Worm (Caenorhabditis elegans) whole organism, L4 larva: ENCODE measurements around the gene B0228.1.

Experiments used
- F37D6.2 ChIP-seq: sonication (generic microtip); optimal IDR thresholded peaks from 2 replicates; lab custom pipeline; 2016; ENCODE audit warnings: mild to moderate bottlenecking, missing genetic modification characterization, missing compliant biosample characterization
- R02D3.7 ChIP-seq: fragments of 150-350 bp; sonication (generic microtip); optimal IDR thresholded peaks from 3 replicates; lab custom pipeline; 2014; ENCODE audit warnings: missing biosample characterization, missing genetic modification characterization
- T20F7.1 ChIP-seq: fragments of 200-800 bp; sonication (Bioruptor generic); optimal IDR thresholded peaks from 2 replicates; lab custom pipeline; 2018; ENCODE audit warnings: mild to moderate bottlenecking, missing genetic modification characterization, missing compliant biosample characterization
- Y105C5A.15 ChIP-seq: fragments of 200-800 bp; sonication (Bioruptor generic); IDR thresholded peaks from 2 replicates; pipeline ENCODE4 v1.3.6; 2022; ENCODE audit warnings: missing genetic modification characterization, missing compliant biosample characterization
- Y5F2A.4 ChIP-seq: fragments of 200-800 bp; sonication (Bioruptor generic); optimal IDR thresholded peaks from 2 replicates; lab custom pipeline; 2018; ENCODE audit warnings: mild to moderate bottlenecking, missing genetic modification characterization, missing compliant biosample characterization
- aha-1 ChIP-seq: fragments of 150-350 bp; peaks from one replicate; lab custom pipeline; 2014; ENCODE audit warnings: missing biosample characterization, missing genetic modification characterization
- ama-1 ChIP-seq: fragments of 150-350 bp; optimal IDR thresholded peaks from 2 replicates; lab custom pipeline; 2014; ENCODE audit warnings: inconsistent platforms, mixed read lengths
- arid-1 ChIP-seq: fragments of 200-800 bp; sonication (Bioruptor generic); conservative IDR thresholded peaks from 2 replicates; pipeline ENCODE4 v1.3.6; 2022; ENCODE audit warnings: missing genetic modification reagents, missing genetic modification characterization, missing compliant biosample characterization
- ceh-20 ChIP-seq: fragments of 200-800 bp; sonication (Bioruptor generic); IDR thresholded peaks from 2 replicates; pipeline ENCODE4 v1.3.6; 2022; ENCODE audit warnings: missing genetic modification reagents, missing genetic modification characterization, missing compliant biosample characterization
- ceh-28 ChIP-seq: fragments of 150-350 bp; optimal IDR thresholded peaks from 2 replicates; lab custom pipeline; 2014; ENCODE audit warnings: missing biosample characterization, missing genetic modification reagents, missing genetic modification characterization
- ces-1 ChIP-seq: fragments of 150-350 bp; sonication (generic microtip); optimal IDR thresholded peaks from 4 replicates; lab custom pipeline; 2014; ENCODE audit warnings: missing biosample characterization, missing genetic modification reagents, missing genetic modification characterization
- ctbp-1 ChIP-seq: fragments of 200-800 bp; sonication (Bioruptor generic); IDR thresholded peaks from 2 replicates; pipeline ENCODE4 v1.3.6; 2022; ENCODE audit warnings: missing genetic modification reagents, missing genetic modification characterization, missing compliant biosample characterization
- duxl-1 ChIP-seq: sonication (generic microtip); optimal IDR thresholded peaks from 2 replicates; lab custom pipeline; 2016; ENCODE audit warnings: mild to moderate bottlenecking, missing genetic modification characterization, moderate library complexity, missing compliant biosample characterization; ENCODE audit not compliant: poor library complexity
- dve-1 ChIP-seq: sonication (generic microtip); optimal IDR thresholded peaks from 2 replicates; lab custom pipeline; 2017; ENCODE audit warnings: antibody characterized with exemption, mild to moderate bottlenecking, missing genetic modification characterization, missing compliant biosample characterization; ENCODE audit not compliant: insufficient read depth
- fkh-10 ChIP-seq: fragments of 150-350 bp; optimal IDR thresholded peaks from 2 replicates; lab custom pipeline; 2014; ENCODE audit warnings: missing biosample characterization, missing genetic modification reagents, missing genetic modification characterization
- gei-8 ChIP-seq: fragments of 200-800 bp; sonication (Bioruptor generic); optimal IDR thresholded peaks from 2 replicates; lab custom pipeline; 2018; ENCODE audit warnings: mild to moderate bottlenecking, missing genetic modification characterization, missing compliant biosample characterization
- hif-1 ChIP-seq, 2 experiments: sonication (generic microtip); optimal IDR thresholded peaks; 2 replicates each; lab custom pipeline; 2016 to 2017; ENCODE audit warnings: missing compliant biosample characterization in 2 of 2, missing genetic modification characterization in 2 of 2, missing genetic modification reagents in 2 of 2, missing genotype in 2 of 2, mild to moderate bottlenecking in 1 of 2
- hlh-11 ChIP-seq: fragments of 200-800 bp; sonication (Bioruptor generic); optimal IDR thresholded peaks from 2 replicates; lab custom pipeline; 2018; ENCODE audit warnings: mild to moderate bottlenecking, missing genetic modification characterization, missing compliant biosample characterization
- jun-1 ChIP-seq: fragments of 150-350 bp; optimal IDR thresholded peaks from 2 replicates; lab custom pipeline; 2014; ENCODE audit warnings: missing biosample characterization, missing genetic modification reagents, missing genetic modification characterization
- lin-29 ChIP-seq: fragments of 200-800 bp; sonication (Bioruptor generic); IDR thresholded peaks from 2 replicates; pipeline ENCODE4 v1.3.6; 2022; ENCODE audit warnings: missing genetic modification reagents, missing genetic modification characterization, missing compliant biosample characterization
- lsy-2 ChIP-seq, 2 experiments: fragments of 150-350 bp in 1 of 2; sonication (generic microtip) in 1 of 2; optimal IDR thresholded peaks; 2 replicates each; lab custom pipeline; 2014 to 2017; ENCODE audit warnings: missing biosample characterization in 2 of 2, missing genetic modification characterization in 2 of 2
- madf-5 ChIP-seq, 2 experiments: fragments of 200-800 bp; sonication (Bioruptor generic); IDR thresholded peaks; 2 replicates each; pipeline ENCODE4 v1.3.6; 2022; ENCODE audit warnings: missing compliant biosample characterization in 2 of 2, missing genetic modification characterization in 2 of 2
- madf-9 ChIP-seq: fragments of 200-800 bp; sonication (Bioruptor generic); conservative IDR thresholded peaks from 2 replicates; pipeline ENCODE4 v1.3.6; 2022; ENCODE audit warnings: missing genetic modification reagents, missing genetic modification characterization, missing compliant biosample characterization
- mes-2 ChIP-seq: sonication (generic microtip); optimal IDR thresholded peaks from 2 replicates; lab custom pipeline; 2016; ENCODE audit warnings: missing genotype, mild to moderate bottlenecking, missing genetic modification characterization, missing compliant biosample characterization; ENCODE audit not compliant: poor library complexity, severe bottlenecking
- nhr-102 ChIP-seq: sonication (generic microtip); optimal IDR thresholded peaks from 2 replicates; lab custom pipeline; 2016; ENCODE audit warnings: mild to moderate bottlenecking, missing genetic modification characterization, moderate library complexity, missing compliant biosample characterization
- nhr-111 ChIP-seq: fragments of 200-800 bp; sonication (Bioruptor generic); optimal IDR thresholded peaks from 2 replicates; lab custom pipeline; 2018; ENCODE audit warnings: mild to moderate bottlenecking, missing genetic modification characterization, missing compliant biosample characterization
- nhr-6 ChIP-seq: fragments of 150-350 bp; optimal IDR thresholded peaks from 2 replicates; lab custom pipeline; 2014; ENCODE audit warnings: missing biosample characterization, missing genetic modification characterization
- snpc-1.2 ChIP-seq: fragments of 200-800 bp; sonication (Bioruptor generic); IDR thresholded peaks from 2 replicates; pipeline ENCODE4 v1.3.6; 2022; ENCODE audit warnings: missing genetic modification reagents, missing genetic modification characterization, missing compliant biosample characterization
- unc-130 ChIP-seq: sonication (generic microtip); optimal IDR thresholded peaks from 2 replicates; lab custom pipeline; 2016; ENCODE audit warnings: missing genetic modification reagents, missing genetic modification characterization, missing compliant biosample characterization
- unc-62 ChIP-seq, 3 experiments: fragments of 150-350 bp in 1 of 3; sonication (generic microtip); optimal IDR thresholded peaks in 2 of 3; peaks in 1 of 3; 1 replicate in 1 of 3; 2 replicates in 2 of 3; lab custom pipeline; 2014 to 2017; ENCODE audit warnings: missing biosample characterization in 3 of 3, missing genetic modification characterization in 3 of 3, missing genetic modification reagents in 3 of 3, missing genotype in 1 of 3
- vab-7 ChIP-seq: fragments of 200-800 bp; sonication (Bioruptor generic); IDR thresholded peaks from 2 replicates; pipeline ENCODE4 v1.3.6; 2022; ENCODE audit warnings: missing genetic modification reagents, missing genetic modification characterization, missing compliant biosample characterization
- zip-11 ChIP-seq: fragments of 200-800 bp; sonication (Bioruptor generic); IDR thresholded peaks from 2 replicates; pipeline ENCODE4 v1.3.6; 2022; ENCODE audit warnings: missing genetic modification characterization, missing compliant biosample characterization

Gene B0228.1

ce11 chrII:7714614-7715186 is 40.4 kb upstream of the B0228.1 start (continued):
- TF ChIP-seq duxl-1 (tag; lab: Kevin White, UChicago) (no peak), ces-1 (GFP tag; lab: Kevin White, UChicago) (peak; percentile 84), dve-1 (tag; lab: Kevin White, UChicago) (no peak), lsy-2 (tag; optimal IDR thresholded peaks at IDR 0.05; lab: Kevin White, UChicago) (peak in 1 of 2 experiments; percentile 27), nhr-102 (tag; lab: Kevin White, UChicago) (no peak), vab-7 (GFP tag; lab: Robert Waterston, UW) (no peak)

ce11 chrII:7716112-7716511 is 39.0 kb upstream of the B0228.1 start:
- TF ChIP-seq Y5F2A.4 (GFP tag; lab: Kevin White, UChicago) (no peak), nhr-6 (tag; lab: Kevin White, UChicago) (no peak), hlh-11 (tag; lab: Kevin White, UChicago) (no peak), nhr-111 (no peak), zip-11 (GFP tag; lab: Robert Waterston, UW) (no peak), Y105C5A.15 (GFP tag; lab: Robert Waterston, UW) (no peak), lin-29 (no peak), fkh-10 (peak; percentile 82), ctbp-1 (GFP tag; lab: Robert Waterston, UW) (0 out of 2 replicates have a peak, but pooled peaks have one; percentile 48), snpc-1.2 (GFP tag; lab: Robert Waterston, UW) (no peak), unc-130 (GFP tag; lab: Kevin White, UChicago) (no peak), ces-1 (GFP tag; lab: Kevin White, UChicago) (peak; percentile 42), jun-1 (tag; lab: Kevin White, UChicago) (no peak), unc-62 (GFP tag; optimal IDR thresholded peaks at IDR 0.05 in 1 of 2; lab: Kevin White, UChicago) (peak in 1 of 2 experiments; percentile 87), unc-62 (tag; optimal IDR thresholded peaks at IDR 0.05; lab: Kevin White, UChicago) (no peak), T20F7.1 (GFP tag; lab: Kevin White, UChicago) (no peak), ama-1 (lab: Kevin White, UChicago) (no peak), R02D3.7 (tag; lab: Kevin White, UChicago) (no peak), hif-1 (tag; optimal IDR thresholded peaks at IDR 0.05; lab: Kevin White, UChicago) (no peak), ceh-28 (no peak), F37D6.2 (tag; lab: Kevin White, UChicago) (peak; percentile 5), ceh-20 (GFP tag; lab: Robert Waterston, UW) (no peak), gei-8 (GFP tag; lab: Kevin White, UChicago) (no peak), mes-2 (tag; lab: Kevin White, UChicago) (no peak), aha-1 (tag; lab: Kevin White, UChicago) (peak; percentile 86), arid-1 (GFP tag; lab: Robert Waterston, UW) (no peak), madf-9 (no peak)
- TF ChIP-seq, all 104 proteins: peak for 6

ce11 chrII:7718491-7718890 is 36.7 kb upstream of the B0228.1 start, which contains the start of gene cpna-5:
TSS of gene cpna-5 (minus strand) at chrII:7718591.
- no peak for TF ChIP-seq ceh-20 (GFP tag; lab: Robert Waterston, UW)

DNA sequence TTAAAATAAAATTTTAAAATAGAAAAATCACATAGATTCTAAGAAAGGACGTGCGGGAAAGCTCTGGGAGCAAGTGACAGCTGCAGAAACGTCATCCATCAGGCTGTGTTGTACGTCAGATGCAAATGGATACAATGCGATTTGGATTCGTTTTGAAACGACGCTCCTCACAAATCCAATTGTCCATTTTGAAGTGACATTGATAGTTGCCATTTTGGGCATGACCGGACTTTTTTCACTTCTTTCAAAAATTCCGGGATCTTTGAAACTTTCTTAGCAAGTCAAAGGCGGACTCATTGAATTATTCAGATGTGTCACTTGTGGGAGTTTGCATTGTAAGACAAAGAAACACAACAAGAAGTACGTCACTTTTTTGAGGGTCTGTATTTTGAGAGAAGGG is 36.1 kb upstream of the B0228.1 start:
- no peak for TF ChIP-seq madf-5 (GFP tag; IDR thresholded peaks at IDR 0.05; lab: Robert Waterston, UW)
- peak in 1 of 2 experiments; percentile 96 for TF ChIP-seq unc-62 (GFP tag; optimal IDR thresholded peaks at IDR 0.05 in 1 of 2; lab: Kevin White, UChicago)
- no peak for TF ChIP-seq unc-62 (tag; optimal IDR thresholded peaks at IDR 0.05; lab: Kevin White, UChicago)
- TF ChIP-seq fkh-10, result peak; percentile 62
